Fruit fly (Drosophila melanogaster): ENCODE measurements around the gene PRY.
"Not testable (repeated sequence)": the region's sequence is repeated elsewhere in the genome, so short reads cannot be mapped to it uniquely, and the experiment has no call there.

Gene PRY

dm6 chrY:191920-192319, at the start of gene PRY:
Gene PRY, minus strand, starts transcription at chrY:192020.
- TF ChIP-seq CG10348 (GFP tag; IDR thresholded peaks at IDR 0.05): no peak

DNA sequence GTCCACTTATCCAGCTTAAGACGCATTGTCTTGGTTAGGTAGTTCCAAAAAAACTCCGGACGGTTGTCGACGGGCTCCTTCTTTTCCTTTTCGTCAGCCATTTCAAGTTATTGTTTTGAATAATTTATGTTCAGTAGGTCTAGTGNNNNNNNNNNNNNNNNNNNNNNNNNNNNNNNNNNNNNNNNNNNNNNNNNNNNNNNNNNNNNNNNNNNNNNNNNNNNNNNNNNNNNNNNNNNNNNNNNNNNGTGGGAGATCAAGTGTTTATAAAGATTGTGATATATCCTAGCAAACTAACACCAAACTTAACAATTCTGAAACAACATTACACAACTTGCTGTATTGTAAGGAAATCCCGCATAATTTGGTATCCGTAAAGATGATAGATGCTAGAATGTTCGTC, 54.4 kb downstream of the PRY start, which contains the start of gene kl-5:
Gene kl-5, minus strand, starts transcription at position 101 of the 400 bp plus-strand sequence.
- not testable (repeated sequence) for TF ChIP-seq CG32121 (GFP tag; IDR thresholded peaks at IDR 0.05); CG15710 (tag; optimal IDR thresholded peaks at IDR 0.05); Pif1B (GFP tag; optimal IDR thresholded peaks at IDR 0.05)
